Worm (Caenorhabditis elegans): ENCODE measurements around the gene R160.13.

The R160.13 gene

ce11 chrX:4371413-4371812 lies at the start of gene R160.13:
Gene R160.13 (minus strand): TSS chrX:4371513.
- TF ChIP-seq lin-13 (tag; optimal IDR thresholded peaks at IDR 0.05) (no peak), ztf-11 (tag; optimal IDR thresholded peaks at IDR 0.05) (no peak), nhr-2 (tag; optimal IDR thresholded peaks at IDR 0.05) (no peak), lin-32 (GFP tag; optimal IDR thresholded peaks at IDR 0.05) (no peak), sem-2 (GFP tag; optimal IDR thresholded peaks at IDR 0.05) (no peak), ceh-39 (tag; optimal IDR thresholded peaks at IDR 0.05) (no peak), unc-120 (tag; optimal IDR thresholded peaks at IDR 0.05; ENCODE audit: poor library complexity, severe bottlenecking) (no peak), unc-39 (tag; optimal IDR thresholded peaks at IDR 0.05) (no peak), lsy-2 (tag; optimal IDR thresholded peaks at IDR 0.05) (no peak), pha-4 (tag; optimal IDR thresholded peaks at IDR 0.05) (no peak), flh-1 (GFP tag; optimal IDR thresholded peaks at IDR 0.05) (no peak), drap-1 (GFP tag; optimal IDR thresholded peaks at IDR 0.05) (no peak), M03D4.4 (tag; optimal IDR thresholded peaks at IDR 0.05) (no peak), ceh-43 (GFP tag; optimal IDR thresholded peaks at IDR 0.05) (no peak), hlh-1 (tag; optimal IDR thresholded peaks at IDR 0.05) (no peak), tbx-8 (GFP tag; optimal IDR thresholded peaks at IDR 0.05) (no peak), nhr-237 (tag; optimal IDR thresholded peaks at IDR 0.05) (no peak), nhr-12 (tag; optimal IDR thresholded peaks at IDR 0.05) (no peak)

- TF ChIP-seq drap-1 (GFP tag; optimal IDR thresholded peaks at IDR 0.05) (no peak), cnd-1 (tag; optimal IDR thresholded peaks at IDR 0.05) (no peak), ces-1 (GFP tag; optimal IDR thresholded peaks at IDR 0.05) (no peak), lsy-2 (tag; optimal IDR thresholded peaks at IDR 0.05) (no peak), nhr-237 (tag; optimal IDR thresholded peaks at IDR 0.05) (no peak), ham-2 (GFP tag; optimal IDR thresholded peaks at IDR 0.05) (no peak), unc-39 (tag; optimal IDR thresholded peaks at IDR 0.05) (no peak), nhr-12 (tag; optimal IDR thresholded peaks at IDR 0.05) (no peak), zip-8 (tag; optimal IDR thresholded peaks at IDR 0.05) (no peak), mls-2 (tag; optimal IDR thresholded peaks at IDR 0.05) (no peak), ceh-43 (GFP tag; optimal IDR thresholded peaks at IDR 0.05) (no peak), lin-32 (GFP tag; optimal IDR thresholded peaks at IDR 0.05) (no peak), flh-1 (GFP tag; optimal IDR thresholded peaks at IDR 0.05) (no peak), sptf-1 (tag; optimal IDR thresholded peaks at IDR 0.05) (no peak), ceh-39 (tag; optimal IDR thresholded peaks at IDR 0.05) (no peak), unc-62 (GFP tag; optimal IDR thresholded peaks at IDR 0.05) (no peak), hlh-1 (tag; optimal IDR thresholded peaks at IDR 0.05) (no peak), unc-120 (tag; optimal IDR thresholded peaks at IDR 0.05; ENCODE audit: poor library complexity, severe bottlenecking) (no peak)
Observed at ce11 chrX:4418751-4419150, 47.4 kb upstream of the R160.13 start, which contains the start of gene dop-1. Gene dop-1 (minus strand): TSS chrX:4418851.

DNA sequence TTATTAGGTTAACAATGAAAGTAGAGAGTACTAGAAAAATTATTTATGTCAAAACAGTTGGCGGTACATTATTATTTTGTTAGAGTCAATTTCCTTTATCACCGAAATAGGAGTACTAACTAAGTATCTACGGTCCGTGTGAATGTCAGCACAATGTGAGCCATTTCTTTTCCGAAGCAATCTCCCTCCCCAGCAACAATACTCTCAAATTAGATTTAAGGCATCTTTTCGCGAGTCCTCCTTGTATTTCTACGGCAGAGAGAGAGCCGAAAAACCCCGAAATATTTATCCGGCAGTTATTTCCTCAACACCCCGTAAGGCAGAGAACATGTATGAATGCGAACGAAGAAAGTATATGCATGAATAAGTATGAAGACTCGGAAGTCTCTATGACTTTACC lies 44.0 kb upstream of the R160.13 start:
- TF ChIP-seq ces-1 (GFP tag; optimal IDR thresholded peaks at IDR 0.05) = peak; percentile 76
- no peak for TF ChIP-seq drap-1 (GFP tag; optimal IDR thresholded peaks at IDR 0.05)
- TF ChIP-seq lin-32 (GFP tag; optimal IDR thresholded peaks at IDR 0.05) = no peak

- no peak for TF ChIP-seq tbx-8 (GFP tag; optimal IDR thresholded peaks at IDR 0.05)
- TF ChIP-seq drap-1 (GFP tag; optimal IDR thresholded peaks at IDR 0.05) = no peak
- no peak for TF ChIP-seq ztf-11 (tag; optimal IDR thresholded peaks at IDR 0.05)
- no peak for TF ChIP-seq snpc-4 (tag; optimal IDR thresholded peaks at IDR 0.05)
- TF ChIP-seq sptf-1 (tag; optimal IDR thresholded peaks at IDR 0.05) = no peak
- TF ChIP-seq nhr-12 (tag; optimal IDR thresholded peaks at IDR 0.05) = no peak
- TF ChIP-seq lin-13 (tag; optimal IDR thresholded peaks at IDR 0.05) = no peak
- TF ChIP-seq pha-4 (tag; optimal IDR thresholded peaks at IDR 0.05) = no peak
- no peak for TF ChIP-seq blmp-1 (tag; optimal IDR thresholded peaks at IDR 0.05)
- TF ChIP-seq elt-3 (tag; optimal IDR thresholded peaks at IDR 0.05) = no peak
- no peak for TF ChIP-seq M03D4.4 (tag; optimal IDR thresholded peaks at IDR 0.05)
- no peak for TF ChIP-seq ham-2 (GFP tag; optimal IDR thresholded peaks at IDR 0.05)
- TF ChIP-seq bed-3 (GFP tag; optimal IDR thresholded peaks at IDR 0.05) = no peak
- TF ChIP-seq mls-2 (tag; optimal IDR thresholded peaks at IDR 0.05) = no peak
- TF ChIP-seq nhr-237 (tag; optimal IDR thresholded peaks at IDR 0.05) = no peak
- no peak for TF ChIP-seq nhr-2 (tag; optimal IDR thresholded peaks at IDR 0.05)
- no peak for TF ChIP-seq unc-62 (GFP tag; optimal IDR thresholded peaks at IDR 0.05)
- no peak for TF ChIP-seq nhr-76 (tag; optimal IDR thresholded peaks at IDR 0.05)
- TF ChIP-seq cnd-1 (tag; optimal IDR thresholded peaks at IDR 0.05) = no peak
- no peak for TF ChIP-seq flh-1 (GFP tag; optimal IDR thresholded peaks at IDR 0.05)
Observed at ce11 chrX:4413206-4413605, 41.9 kb upstream of the R160.13 start.

DNA sequence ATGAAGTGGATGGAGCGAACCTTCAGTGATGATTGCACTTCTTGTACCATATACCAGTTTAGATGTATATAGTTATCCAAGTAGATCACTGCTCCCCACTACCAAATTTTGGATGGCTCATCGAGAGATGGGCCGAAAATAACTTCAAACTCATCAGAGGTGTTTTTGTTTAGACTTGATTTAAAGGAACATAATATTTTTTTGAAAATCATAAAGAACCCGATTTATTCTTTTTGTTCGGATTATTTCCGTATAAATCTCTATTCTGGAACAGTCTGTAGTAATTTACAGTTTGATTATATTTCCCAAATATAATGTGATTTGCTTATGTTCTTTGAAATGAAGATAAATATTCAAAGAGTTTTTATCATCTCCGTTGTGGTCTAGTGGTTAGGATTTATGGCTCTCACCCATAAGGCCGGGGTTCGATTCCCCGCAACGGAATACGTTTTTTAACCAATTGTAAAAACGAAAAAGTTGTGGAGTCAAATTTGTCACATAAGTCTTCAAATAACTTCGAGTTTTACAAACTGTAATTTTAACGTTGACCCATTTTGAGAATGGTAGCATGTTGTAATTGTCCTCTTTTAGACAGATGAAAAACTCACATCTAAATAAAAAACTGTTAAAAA lies 39.1 kb upstream of the R160.13 start:
- no peak for TF ChIP-seq lsy-2 (tag; optimal IDR thresholded peaks at IDR 0.05)
- no peak for TF ChIP-seq nhr-12 (tag; optimal IDR thresholded peaks at IDR 0.05)
- no peak for TF ChIP-seq hlh-1 (tag; optimal IDR thresholded peaks at IDR 0.05)
- no peak for TF ChIP-seq unc-39 (tag; optimal IDR thresholded peaks at IDR 0.05)
- TF ChIP-seq mls-2 (tag; optimal IDR thresholded peaks at IDR 0.05) = no peak
- TF ChIP-seq nhr-2 (tag; optimal IDR thresholded peaks at IDR 0.05) = no peak
- no peak for TF ChIP-seq drap-1 (GFP tag; optimal IDR thresholded peaks at IDR 0.05)
- TF ChIP-seq snpc-4 (tag; optimal IDR thresholded peaks at IDR 0.05) = no peak
- no peak for TF ChIP-seq mep-1 (tag; optimal IDR thresholded peaks at IDR 0.05)
- no peak for TF ChIP-seq unc-120 (tag; optimal IDR thresholded peaks at IDR 0.05; ENCODE audit: poor library complexity, severe bottlenecking)
- TF ChIP-seq pha-4 (tag; optimal IDR thresholded peaks at IDR 0.05) = no peak
- TF ChIP-seq flh-1 (GFP tag; optimal IDR thresholded peaks at IDR 0.05) = no peak
- TF ChIP-seq tbx-8 (GFP tag; optimal IDR thresholded peaks at IDR 0.05) = no peak
- TF ChIP-seq cnd-1 (tag; optimal IDR thresholded peaks at IDR 0.05) = no peak
- no peak for TF ChIP-seq ceh-39 (tag; optimal IDR thresholded peaks at IDR 0.05)
- TF ChIP-seq elt-3 (tag; optimal IDR thresholded peaks at IDR 0.05) = no peak
- TF ChIP-seq ceh-83 (GFP tag; optimal IDR thresholded peaks at IDR 0.05) = no peak
- no peak for TF ChIP-seq mab-5 (tag; optimal IDR thresholded peaks at IDR 0.05)
- TF ChIP-seq sptf-1 (tag; optimal IDR thresholded peaks at IDR 0.05) = no peak
